Worm (Caenorhabditis elegans) whole organism, early embryonic: ENCODE measurements around the gene chtl-1.

Source experiments
- B0310.2 ChIP-seq: sonication (generic microtip); optimal IDR thresholded peaks from 2 replicates; lab custom pipeline; 2016; ENCODE audit warnings: mild to moderate bottlenecking, missing genetic modification characterization, missing compliant biosample characterization
- F13C5.2 ChIP-seq: sonication (generic microtip); optimal IDR thresholded peaks from 2 replicates; lab custom pipeline; 2017; ENCODE audit warnings: mild to moderate bottlenecking, missing genetic modification characterization, inconsistent platforms, missing compliant biosample characterization
- aly-1 ChIP-seq: sonication (generic microtip); optimal IDR thresholded peaks from 2 replicates; lab custom pipeline; 2016; ENCODE audit warnings: missing genetic modification characterization, missing compliant biosample characterization
- ama-1 ChIP-seq: fragments of 150-350 bp; optimal IDR thresholded peaks from 2 replicates; lab custom pipeline; 2014
- ceh-13 ChIP-seq: fragments of 200-800 bp; sonication (Bioruptor generic); optimal IDR thresholded peaks from 2 replicates; lab custom pipeline; 2018; ENCODE audit warnings: mild to moderate bottlenecking, missing genetic modification characterization, missing compliant biosample characterization
- ceh-36 ChIP-seq: sonication (generic microtip); optimal IDR thresholded peaks from 2 replicates; lab custom pipeline; 2016; ENCODE audit warnings: missing genetic modification characterization, inconsistent platforms, missing compliant biosample characterization
- ets-7 ChIP-seq: sonication (generic microtip); optimal IDR thresholded peaks from 2 replicates; lab custom pipeline; 2016; ENCODE audit warnings: missing genotype, missing genetic modification characterization, missing compliant biosample characterization
- flt-1 ChIP-seq: fragments of 200-800 bp; sonication (Bioruptor generic); IDR thresholded peaks from 2 replicates; pipeline ENCODE4 v1.3.6; 2022; ENCODE audit warnings: missing genetic modification characterization, missing compliant biosample characterization
- hmbx-1 ChIP-seq: sonication (generic microtip); optimal IDR thresholded peaks from 2 replicates; lab custom pipeline; 2016; ENCODE audit warnings: mild to moderate bottlenecking, missing genetic modification characterization, missing compliant biosample characterization
- hmg-4 ChIP-seq: fragments of 200-800 bp; sonication (Bioruptor generic); optimal IDR thresholded peaks from 2 replicates; lab custom pipeline; 2018; ENCODE audit warnings: mild to moderate bottlenecking, missing genetic modification characterization, missing compliant biosample characterization
- hnd-1 ChIP-seq: sonication (generic microtip); optimal IDR thresholded peaks from 2 replicates; lab custom pipeline; 2016; ENCODE audit warnings: missing genetic modification characterization, missing compliant biosample characterization
- pes-1 ChIP-seq: fragments of 200-800 bp; sonication (Bioruptor generic); IDR thresholded peaks from 2 replicates; pipeline ENCODE4 v1.3.6; 2022; ENCODE audit warnings: missing genetic modification reagents, missing genetic modification characterization, missing compliant biosample characterization
- scrt-1 ChIP-seq: fragments of 200-800 bp; sonication (Bioruptor generic); IDR thresholded peaks from 2 replicates; pipeline ENCODE4 v1.3.6; 2022; ENCODE audit warnings: missing genetic modification characterization, missing compliant biosample characterization
- sea-1 ChIP-seq: fragments of 200-800 bp; sonication (Bioruptor generic); conservative IDR thresholded peaks from 2 replicates; pipeline ENCODE4 v1.3.6; 2022; ENCODE audit warnings: missing genetic modification characterization, missing compliant biosample characterization
- tbx-11 ChIP-seq: fragments of 200-800 bp; sonication (Bioruptor generic); IDR thresholded peaks from 2 replicates; pipeline ENCODE4 v1.3.6; 2022; ENCODE audit warnings: missing genetic modification characterization, missing compliant biosample characterization
- tbx-37 ChIP-seq: fragments of 200-800 bp; sonication (Bioruptor generic); conservative IDR thresholded peaks from 2 replicates; pipeline ENCODE4 v1.3.6; 2022; ENCODE audit warnings: missing genetic modification reagents, missing genetic modification characterization, missing compliant biosample characterization
- tra-4 ChIP-seq: sonication (generic microtip); optimal IDR thresholded peaks from 2 replicates; lab custom pipeline; 2017; ENCODE audit warnings: missing genetic modification characterization, missing compliant biosample characterization

chtl-1 gene

DNA sequence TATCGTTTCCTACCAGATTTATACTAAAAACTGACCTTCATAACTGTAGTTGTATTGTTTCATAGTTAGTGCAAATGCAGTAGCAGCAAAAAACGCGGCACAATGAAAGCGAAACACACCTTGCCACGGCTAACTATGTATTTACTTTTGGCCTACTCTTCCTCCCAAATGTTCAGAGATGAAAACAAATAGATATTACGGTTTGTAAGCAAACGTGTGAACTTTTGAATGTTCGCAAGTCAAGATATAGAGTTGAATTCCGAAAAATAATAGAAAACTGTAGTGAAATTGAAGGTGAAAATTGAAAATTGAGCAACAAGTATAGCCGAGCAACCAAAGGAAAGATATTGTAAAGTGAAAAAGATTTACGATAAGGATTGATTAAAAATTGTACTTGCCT, at the start of gene chtl-1:
Gene chtl-1, minus strand, starts transcription at position 101 of the 400 bp plus-strand sequence.
- no peak for TF ChIP-seq flt-1 (GFP tag; lab: Robert Waterston, UW)
- no peak for TF ChIP-seq tra-4 (tag; lab: Kevin White, UChicago)
- no peak for TF ChIP-seq pes-1 (GFP tag; lab: Robert Waterston, UW)
- no peak for TF ChIP-seq scrt-1 (GFP tag; lab: Robert Waterston, UW)
- TF ChIP-seq tbx-37 (GFP tag; lab: Robert Waterston, UW) = no peak
- no peak for TF ChIP-seq aly-1 (tag; lab: Kevin White, UChicago)
- no peak for TF ChIP-seq sea-1 (GFP tag; lab: Robert Waterston, UW)

DNA sequence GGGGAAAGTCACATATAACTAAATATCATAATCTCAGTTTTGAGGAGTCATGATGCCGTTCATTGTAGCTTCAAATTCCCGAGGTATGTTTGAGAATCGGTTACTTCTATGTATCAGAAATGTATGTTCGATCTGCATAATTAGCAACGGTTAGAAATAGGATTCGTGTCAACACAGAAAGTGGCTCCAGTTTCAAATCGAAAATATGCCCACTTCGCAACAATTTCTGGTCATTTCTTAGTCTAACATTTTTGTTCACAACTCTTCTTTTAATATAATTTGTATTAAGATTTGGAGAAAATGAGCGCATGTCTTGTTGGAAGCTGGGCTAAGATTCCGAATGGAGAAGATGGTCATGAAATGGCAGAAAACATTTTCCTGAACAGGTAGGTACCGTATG, 49.4 kb upstream of the chtl-1 start, which contains the start of gene pks-1:
Gene pks-1, plus strand, starts transcription at position 301 of the 400 bp plus-strand sequence.
- TF ChIP-seq F13C5.2 (no peak), hmbx-1 (tag; lab: Kevin White, UChicago) (no peak), flt-1 (GFP tag; lab: Robert Waterston, UW) (no peak), tbx-37 (GFP tag; lab: Robert Waterston, UW) (no peak), ceh-13 (no peak), B0310.2 (tag; lab: Kevin White, UChicago) (no peak), ceh-36 (tag; lab: Kevin White, UChicago) (no peak), scrt-1 (GFP tag; lab: Robert Waterston, UW) (no peak), tra-4 (tag; lab: Kevin White, UChicago) (no peak), ets-7 (tag; lab: Kevin White, UChicago) (no peak), hnd-1 (tag; lab: Kevin White, UChicago) (no peak), pes-1 (GFP tag; lab: Robert Waterston, UW) (no peak)

DNA sequence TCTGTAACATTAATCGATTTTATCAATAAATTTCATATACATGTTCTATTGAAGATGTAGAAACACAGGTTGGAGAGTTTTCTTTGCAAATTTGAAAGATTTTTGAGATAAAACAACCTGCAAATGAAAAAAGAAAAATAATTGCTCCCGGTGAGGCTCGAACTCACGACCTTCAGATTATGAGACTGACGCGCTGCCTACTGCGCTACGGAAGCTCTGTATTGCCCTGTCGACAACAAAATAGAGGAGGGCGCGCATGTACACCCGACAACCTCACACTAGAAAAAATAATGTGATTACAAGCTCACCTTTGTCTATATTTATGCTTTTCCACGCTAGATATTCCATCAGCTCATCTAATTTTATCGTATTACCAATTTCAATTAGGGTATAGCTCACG, 43.1 kb upstream of the chtl-1 start:
- TF ChIP-seq B0310.2 (tag; lab: Kevin White, UChicago) = peak; percentile 42
- peak; percentile 79 for TF ChIP-seq tbx-11 (GFP tag; lab: Robert Waterston, UW)
- no peak; the same call in 1 of the 2 replicates for TF ChIP-seq pes-1 (GFP tag; lab: Robert Waterston, UW)
- TF ChIP-seq tra-4 (tag; lab: Kevin White, UChicago) = no peak
- peak; percentile 41 for TF ChIP-seq hnd-1 (tag; lab: Kevin White, UChicago)
- TF ChIP-seq ceh-36 (tag; lab: Kevin White, UChicago) = peak; percentile 43
- peak; percentile 80 for TF ChIP-seq scrt-1 (GFP tag; lab: Robert Waterston, UW)
- peak; percentile 69 for TF ChIP-seq tbx-37 (GFP tag; lab: Robert Waterston, UW)
- TF ChIP-seq aly-1 (tag; lab: Kevin White, UChicago) = peak; percentile 31
- TF ChIP-seq hmg-4 (GFP tag; lab: Kevin White, UChicago) = peak; percentile 65
- TF ChIP-seq ceh-13 = peak; percentile 38
- peak; percentile 63 for TF ChIP-seq flt-1 (GFP tag; lab: Robert Waterston, UW)
- no peak for TF ChIP-seq ets-7 (tag; lab: Kevin White, UChicago)
- peak; percentile 51 for TF ChIP-seq F13C5.2
- TF ChIP-seq hmbx-1 (tag; lab: Kevin White, UChicago) = no peak

DNA sequence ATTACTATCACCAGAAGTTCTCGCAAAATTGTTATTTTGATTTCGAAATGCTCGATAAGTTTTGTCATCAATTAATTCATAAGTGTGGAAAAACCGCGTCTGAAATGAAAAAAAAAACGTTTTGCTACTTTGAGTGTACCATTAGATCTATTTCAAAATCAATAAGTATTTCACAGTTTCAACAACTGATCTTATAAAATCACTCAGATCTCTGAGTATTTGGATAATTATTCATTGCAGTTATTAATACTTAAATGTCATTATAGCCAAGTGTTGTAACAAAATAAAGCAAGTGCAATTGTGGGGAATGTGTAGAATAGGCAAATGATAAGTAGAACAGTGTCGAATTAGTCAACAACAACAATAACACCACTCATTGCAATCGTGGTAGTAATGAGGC, 42.2 kb upstream of the chtl-1 start, which contains the start of gene C03F11.4:
Gene C03F11.4, minus strand, starts transcription at position 101 of the 400 bp plus-strand sequence.
- no peak for TF ChIP-seq ama-1
- no peak for TF ChIP-seq hmg-4 (GFP tag; lab: Kevin White, UChicago)
- TF ChIP-seq B0310.2 (tag; lab: Kevin White, UChicago) = no peak
- no peak for TF ChIP-seq ceh-13
- TF ChIP-seq aly-1 (tag; lab: Kevin White, UChicago) = no peak
- no peak for TF ChIP-seq hmbx-1 (tag; lab: Kevin White, UChicago)
- TF ChIP-seq ets-7 (tag; lab: Kevin White, UChicago) = no peak
- no peak for TF ChIP-seq hnd-1 (tag; lab: Kevin White, UChicago)
- no peak for TF ChIP-seq ceh-36 (tag; lab: Kevin White, UChicago)
- TF ChIP-seq sea-1 (GFP tag; lab: Robert Waterston, UW) = no peak
- TF ChIP-seq flt-1 (GFP tag; lab: Robert Waterston, UW) = no peak
- TF ChIP-seq scrt-1 (GFP tag; lab: Robert Waterston, UW) = no peak
- no peak for TF ChIP-seq tbx-37 (GFP tag; lab: Robert Waterston, UW)
- no peak for TF ChIP-seq F13C5.2

DNA sequence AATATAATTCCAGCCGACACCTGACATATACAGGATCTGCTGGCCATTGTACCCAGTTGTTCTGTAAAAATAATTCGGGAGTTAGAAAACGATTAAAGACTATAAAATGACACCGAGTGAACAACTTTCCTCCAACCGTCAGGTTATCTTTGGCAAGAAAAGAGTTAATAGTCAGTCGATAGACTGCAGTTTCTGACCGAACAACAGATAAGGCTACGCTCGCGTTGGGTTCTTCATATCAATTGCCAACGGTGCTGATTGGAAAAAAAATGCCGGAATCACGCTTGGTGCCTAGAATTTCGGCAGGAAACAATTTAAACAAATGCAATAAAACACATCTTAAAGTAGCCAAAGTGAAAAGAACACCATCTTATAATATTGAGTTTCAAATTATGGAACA, 36.4 kb upstream of the chtl-1 start, which contains the start of gene scav-1:
Gene scav-1, minus strand, starts transcription at position 61 of the 400 bp plus-strand sequence.
- no peak for TF ChIP-seq hmg-4 (GFP tag; lab: Kevin White, UChicago)

DNA sequence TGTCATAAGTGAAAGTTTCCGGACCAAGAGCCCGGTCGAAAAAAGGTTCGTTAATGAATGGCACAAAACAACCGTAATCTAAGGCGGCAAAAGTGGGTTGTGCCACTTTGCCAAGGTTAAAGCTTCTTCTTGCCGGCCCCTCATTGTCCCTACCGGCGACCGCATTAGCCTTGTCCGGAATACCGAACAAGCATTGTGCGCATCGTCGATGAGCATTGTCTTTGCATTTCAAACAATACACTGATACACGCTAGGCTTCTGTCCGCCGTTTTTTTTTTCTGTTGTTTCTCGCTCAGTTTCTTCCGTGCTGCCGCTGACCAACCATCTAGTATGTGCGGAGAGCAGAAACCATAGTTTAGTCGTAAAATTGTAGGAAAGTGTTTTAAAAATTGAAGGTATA, 33.2 kb upstream of the chtl-1 start, which contains the start of gene C03F11.2:
Gene C03F11.2, minus strand, starts transcription at position 101 of the 400 bp plus-strand sequence.
- no peak for TF ChIP-seq aly-1 (tag; lab: Kevin White, UChicago)
- TF ChIP-seq pes-1 (GFP tag; lab: Robert Waterston, UW) = no peak
- TF ChIP-seq sea-1 (GFP tag; lab: Robert Waterston, UW) = no peak
- TF ChIP-seq ets-7 (tag; lab: Kevin White, UChicago) = no peak

DNA sequence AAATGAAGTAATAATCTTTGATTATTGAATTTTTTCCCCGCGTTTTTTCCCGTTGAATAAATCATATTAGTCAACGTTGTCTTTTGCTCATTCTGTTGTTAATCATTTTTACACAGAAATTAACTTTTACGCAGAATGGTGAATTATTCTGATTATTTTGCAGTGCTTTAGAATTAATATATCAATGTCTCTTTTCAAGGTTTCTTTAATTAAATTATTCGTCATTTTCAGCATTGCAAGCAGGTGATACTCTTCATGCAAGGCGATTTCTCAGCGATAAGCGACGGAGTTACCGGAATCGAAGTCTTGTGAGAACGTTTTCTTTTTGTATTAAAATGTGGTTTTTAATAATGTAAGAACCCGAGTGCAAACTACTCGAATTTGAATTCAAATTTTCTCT, 23.5 kb upstream of the chtl-1 start:
- TF ChIP-seq aly-1 (tag; lab: Kevin White, UChicago) = no peak
- TF ChIP-seq ceh-13 = no peak
- TF ChIP-seq hmbx-1 (tag; lab: Kevin White, UChicago) = no peak
- no peak for TF ChIP-seq sea-1 (GFP tag; lab: Robert Waterston, UW)

DNA sequence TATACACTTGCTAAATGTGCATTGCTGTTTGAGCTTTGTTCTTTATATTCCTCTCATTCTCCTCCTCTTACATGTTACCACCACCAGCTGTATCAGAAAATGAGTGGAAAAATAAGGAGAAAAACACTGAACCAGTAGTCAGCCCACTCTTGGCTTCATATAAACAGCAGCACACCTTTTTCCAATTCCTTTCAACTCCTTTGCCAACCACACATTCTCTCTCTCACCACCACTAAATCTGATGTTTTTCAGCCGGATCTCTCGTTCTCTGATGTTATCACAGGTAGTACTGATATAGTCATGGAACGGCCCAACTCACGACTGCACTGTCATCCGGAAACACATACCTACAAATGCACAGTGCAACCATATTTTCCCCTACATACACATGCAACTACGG, 22.4 kb upstream of the chtl-1 start, which contains the start of gene kcnl-3:
Gene kcnl-3, plus strand, starts transcription at position 301 of the 400 bp plus-strand sequence.
- TF ChIP-seq ceh-13 (no peak), scrt-1 (GFP tag; lab: Robert Waterston, UW) (no peak), tbx-11 (GFP tag; lab: Robert Waterston, UW) (no peak), hnd-1 (tag; lab: Kevin White, UChicago) (no peak), tra-4 (tag; lab: Kevin White, UChicago) (no peak)
